Fruit fly (Drosophila melanogaster) whole organism, pupa: Measurements from ENCODE around the gene CG33511.

Experiments used
- CG13204 ChIP-seq: fragments of 200-800 bp; sonication (Bioruptor generic); optimal IDR thresholded peaks from 2 replicates; lab custom pipeline; 2018; ENCODE audit warnings: missing biosample characterization, mild to moderate bottlenecking, missing genetic modification characterization, moderate library complexity
- CG14655 ChIP-seq: fragments of 200-800 bp; sonication (Bioruptor generic); optimal IDR thresholded peaks from 3 replicates; lab custom pipeline; 2017; ENCODE audit warnings: mild to moderate bottlenecking, missing biosample characterization, missing genetic modification reagents, missing genetic modification characterization
- CG8159 ChIP-seq: fragments of 200-800 bp; sonication (Bioruptor generic); optimal IDR thresholded peaks from 3 replicates; lab custom pipeline; 2018; ENCODE audit warnings: missing biosample characterization, mild to moderate bottlenecking, missing genetic modification characterization, moderate library complexity
- CG9948 ChIP-seq: fragments of 200-800 bp; sonication (Bioruptor generic); optimal IDR thresholded peaks from 2 replicates; lab custom pipeline; 2018; ENCODE audit warnings: missing biosample characterization, mild to moderate bottlenecking, missing genetic modification characterization, moderate library complexity
- Ets98B ChIP-seq: fragments of 200-800 bp; sonication (Bioruptor generic); IDR thresholded peaks from 2 replicates; pipeline ENCODE4 v1.3.6; 2022; ENCODE audit warnings: missing biosample characterization, missing genetic modification characterization
- Pif1B ChIP-seq: fragments of 200-800 bp; sonication (Bioruptor generic); optimal IDR thresholded peaks from 3 replicates; lab custom pipeline; 2016; ENCODE audit warnings: missing biosample characterization, missing genetic modification characterization
- Snoo ChIP-seq: fragments of 200-800 bp; sonication (Bioruptor generic); optimal IDR thresholded peaks from 3 replicates; lab custom pipeline; 2017; ENCODE audit warnings: missing biosample characterization, mild to moderate bottlenecking, missing genetic modification characterization, inconsistent platforms
- rn ChIP-seq: fragments of 200-800 bp; sonication (Bioruptor generic); IDR thresholded peaks from 2 replicates; pipeline ENCODE4 v1.3.6; 2022; ENCODE audit warnings: missing biosample characterization, missing genetic modification characterization

dm6 chr2L:21065889-21066288 lies 16.4 kb downstream of the CG33511 start:
- TF ChIP-seq Pif1B (GFP tag; lab: Kevin White, UChicago) (no peak), Ets98B (GFP tag; lab: Robert Waterston, UW) (peak; percentile 46; the same call in 1 of the 2 replicates), CG14655 (GFP tag; lab: Kevin White, UChicago) (peak; percentile 44), CG8159 (tag; lab: Kevin White, UChicago) (no peak), CG13204 (GFP tag; lab: Kevin White, UChicago) (no peak), rn (GFP tag; lab: Robert Waterston, UW) (no peak), Snoo (tag; lab: Kevin White, UChicago) (no peak), CG9948 (tag; lab: Kevin White, UChicago) (no peak)
